Worm (Caenorhabditis elegans): ENCODE results near the gene B0495.9.

ce11 chrII:7675752-7676151 is 32.8 kb downstream of the B0495.9 start:
- TF ChIP-seq snpc-4 (tag; optimal IDR thresholded peaks at IDR 0.05) (no peak), ztf-11 (tag; optimal IDR thresholded peaks at IDR 0.05) (no peak), pha-4 (tag; optimal IDR thresholded peaks at IDR 0.05) (no peak), lsy-2 (tag; optimal IDR thresholded peaks at IDR 0.05) (no peak), nhr-12 (tag; optimal IDR thresholded peaks at IDR 0.05) (no peak)

Measured in whole organism, mixed stage, embryonic.